Fruit fly (Drosophila melanogaster) whole organism, embryonic: Measurements from ENCODE around the gene mEFG1.

Source experiments
- Blimp-1 ChIP-seq: fragments of 200-800 bp; sonication (Bioruptor generic); optimal IDR thresholded peaks from 3 replicates; lab custom pipeline; 2018; ENCODE audit warnings: missing biosample characterization, missing genetic modification characterization, mild to moderate bottlenecking, moderate library complexity, missing genetic modification reagents
- Bteb2 ChIP-seq: fragments of 200-800 bp; sonication (Bioruptor generic); optimal IDR thresholded peaks from 2 replicates; lab custom pipeline; 2016; ENCODE audit warnings: missing biosample characterization, missing genetic modification characterization
- CG10147 ChIP-seq: fragments of 200-800 bp; sonication (Bioruptor generic); optimal IDR thresholded peaks from 2 replicates; lab custom pipeline; 2019; ENCODE audit warnings: missing biosample characterization, mild to moderate bottlenecking, missing genetic modification characterization, moderate library complexity
- CG10209 ChIP-seq: fragments of 200-800 bp; sonication (Bioruptor generic); optimal IDR thresholded peaks from 3 replicates; lab custom pipeline; 2017; ENCODE audit warnings: missing biosample characterization, mild to moderate bottlenecking, missing genetic modification characterization, missing genetic modification reagents
- CG10366 ChIP-seq: fragments of 200-800 bp; sonication (Bioruptor generic); IDR thresholded peaks from 2 replicates; pipeline ENCODE4 v1.3.6; 2022; ENCODE audit warnings: missing biosample characterization, missing genetic modification characterization
- CG12391 ChIP-seq: fragments of 200-800 bp; sonication (Bioruptor generic); optimal IDR thresholded peaks from 3 replicates; lab custom pipeline; 2018; ENCODE audit warnings: missing biosample characterization, mild to moderate bottlenecking, missing genetic modification characterization, moderate library complexity
- CG13775 ChIP-seq: fragments of 200-800 bp; sonication (Bioruptor generic); optimal IDR thresholded peaks from 3 replicates; lab custom pipeline; 2017; ENCODE audit warnings: missing biosample characterization, mild to moderate bottlenecking, missing genetic modification characterization
- CG14441 ChIP-seq: fragments of 200-800 bp; sonication (Bioruptor generic); IDR thresholded peaks from 2 replicates; pipeline ENCODE4 v1.3.6; 2022; ENCODE audit warnings: missing biosample characterization, missing genetic modification characterization
- CG15011 ChIP-seq: fragments of 200-800 bp; sonication (Bioruptor generic); optimal IDR thresholded peaks from 3 replicates; lab custom pipeline; 2018; ENCODE audit warnings: missing biosample characterization, mild to moderate bottlenecking, missing genetic modification characterization
- CG15514 ChIP-seq: fragments of 200-800 bp; sonication (Bioruptor generic); optimal IDR thresholded peaks from 3 replicates; lab custom pipeline; 2017; ENCODE audit warnings: missing biosample characterization, missing genetic modification characterization, mild to moderate bottlenecking, moderate library complexity, missing genetic modification reagents
- CG2202 ChIP-seq: fragments of 200-800 bp; sonication (Bioruptor generic); optimal IDR thresholded peaks from 2 replicates; lab custom pipeline; 2018; ENCODE audit warnings: missing biosample characterization, mild to moderate bottlenecking, missing genetic modification characterization
- CG30403 ChIP-seq: fragments of 200-800 bp; sonication (Bioruptor generic); optimal IDR thresholded peaks from 3 replicates; lab custom pipeline; 2016; ENCODE audit warnings: missing biosample characterization, missing genetic modification characterization
- CG30431 ChIP-seq: fragments of 200-800 bp; sonication (Bioruptor generic); optimal IDR thresholded peaks from 2 replicates; lab custom pipeline; 2017; ENCODE audit warnings: missing biosample characterization, missing genetic modification characterization
- CG4617 ChIP-seq: fragments of 200-800 bp; sonication (Bioruptor generic); optimal IDR thresholded peaks from 3 replicates; lab custom pipeline; 2016; ENCODE audit warnings: missing biosample characterization, missing genetic modification characterization, borderline replicate concordance
- CG6854 ChIP-seq: fragments of 200-800 bp; sonication (Bioruptor generic); optimal IDR thresholded peaks from 3 replicates; lab custom pipeline; 2017; ENCODE audit warnings: missing biosample characterization, mild to moderate bottlenecking, missing genetic modification characterization
- CG7372 ChIP-seq: fragments of 200-800 bp; sonication (Bioruptor generic); IDR thresholded peaks from 2 replicates; pipeline ENCODE4 v1.3.6; 2022; ENCODE audit warnings: missing biosample characterization, missing genetic modification characterization
- CG7745 ChIP-seq: fragments of 200-800 bp; sonication (Bioruptor generic); optimal IDR thresholded peaks from 2 replicates; lab custom pipeline; 2018; ENCODE audit warnings: missing biosample characterization, mild to moderate bottlenecking, missing genetic modification characterization, moderate library complexity
- CG7786 ChIP-seq: fragments of 200-800 bp; sonication (Bioruptor generic); optimal IDR thresholded peaks from 2 replicates; lab custom pipeline; 2016; ENCODE audit warnings: missing biosample characterization, missing genetic modification characterization
- CG8089 ChIP-seq: fragments of 200-800 bp; sonication (Bioruptor generic); optimal IDR thresholded peaks from 3 replicates; lab custom pipeline; 2016; ENCODE audit warnings: missing biosample characterization, missing genetic modification characterization
- Chrac-16 ChIP-seq: fragments of 200-800 bp; sonication (Bioruptor generic); optimal IDR thresholded peaks from 3 replicates; lab custom pipeline; 2016; ENCODE audit warnings: missing biosample characterization, missing genetic modification characterization
- D19B ChIP-seq: fragments of 200-800 bp; sonication (Bioruptor generic); optimal IDR thresholded peaks from 2 replicates; lab custom pipeline; 2017; ENCODE audit warnings: missing biosample characterization, mild to moderate bottlenecking, missing genetic modification characterization
- HHEX ChIP-seq: fragments of 200-800 bp; sonication (Bioruptor generic); optimal IDR thresholded peaks from 3 replicates; lab custom pipeline; 2017; ENCODE audit warnings: missing biosample characterization, mild to moderate bottlenecking, missing genetic modification characterization, missing genetic modification reagents
- Hand ChIP-seq: fragments of 200-800 bp; sonication (Bioruptor generic); optimal IDR thresholded peaks from 2 replicates; lab custom pipeline; 2017; ENCODE audit warnings: mild to moderate bottlenecking, missing biosample characterization, missing genetic modification reagents, missing genetic modification characterization
- Hmr ChIP-seq: fragments of 200-800 bp; sonication (Bioruptor generic); optimal IDR thresholded peaks from 3 replicates; lab custom pipeline; 2017; ENCODE audit warnings: mild to moderate bottlenecking, missing biosample characterization, missing genetic modification reagents, missing genetic modification characterization
- Jarid2 ChIP-seq: fragments of 200-800 bp; sonication (Bioruptor generic); optimal IDR thresholded peaks from 3 replicates; lab custom pipeline; 2017; ENCODE audit warnings: mild to moderate bottlenecking, missing biosample characterization, missing genetic modification reagents, missing genetic modification characterization
- Xbp1 ChIP-seq: fragments of 200-800 bp; sonication (Bioruptor generic); optimal IDR thresholded peaks from 3 replicates; lab custom pipeline; 2016; ENCODE audit warnings: missing biosample characterization, mild to moderate bottlenecking, missing genetic modification characterization
- ap ChIP-seq: fragments of 200-800 bp; sonication (Bioruptor generic); IDR thresholded peaks from 2 replicates; pipeline ENCODE4 v1.3.6; 2022; ENCODE audit warnings: missing biosample characterization, missing genetic modification characterization
- da ChIP-seq: fragments of 200-800 bp; sonication (Bioruptor generic); optimal IDR thresholded peaks from 2 replicates; lab custom pipeline; 2016; ENCODE audit warnings: missing biosample characterization, missing genetic modification characterization
- dpn ChIP-seq, 2 experiments: fragments of 200-800 bp; sonication (Bioruptor generic); optimal IDR thresholded peaks; 3 replicates each; lab custom pipeline; 2016; ENCODE audit warnings: missing biosample characterization in 2 of 2, missing genetic modification characterization in 2 of 2
- dysf ChIP-seq: fragments of 200-800 bp; sonication (Bioruptor generic); IDR thresholded peaks from 3 replicates; pipeline ENCODE4 v1.3.6; 2022; ENCODE audit warnings: missing biosample characterization, missing genetic modification characterization
- ems ChIP-seq: fragments of 200-800 bp; sonication (Bioruptor generic); optimal IDR thresholded peaks from 3 replicates; lab custom pipeline; 2016; ENCODE audit warnings: missing biosample characterization, missing genetic modification characterization
- esg ChIP-seq: fragments of 200-800 bp; sonication (Bioruptor generic); conservative IDR thresholded peaks from 2 replicates; pipeline ENCODE4 v1.3.6; 2022; ENCODE audit warnings: missing biosample characterization, missing genetic modification characterization
- ftz-f1 ChIP-seq: fragments of 200-800 bp; sonication (Bioruptor generic); optimal IDR thresholded peaks from 2 replicates; lab custom pipeline; 2016; ENCODE audit warnings: missing biosample characterization, missing genetic modification characterization
- fu2 ChIP-seq: fragments of 200-800 bp; sonication (Bioruptor generic); optimal IDR thresholded peaks from 2 replicates; lab custom pipeline; 2016; ENCODE audit warnings: missing biosample characterization, missing genetic modification characterization
- klu ChIP-seq: fragments of 200-800 bp; sonication (Bioruptor generic); IDR thresholded peaks from 2 replicates; pipeline ENCODE4 v1.3.6; 2022; ENCODE audit warnings: missing biosample characterization, missing genetic modification characterization
- kni ChIP-seq: fragments of 200-800 bp; sonication (Bioruptor generic); optimal IDR thresholded peaks from 3 replicates; lab custom pipeline; 2017; ENCODE audit warnings: mild to moderate bottlenecking, missing biosample characterization, missing genetic modification reagents, missing genetic modification characterization
- knrl ChIP-seq: fragments of 200-800 bp; sonication (Bioruptor generic); IDR thresholded peaks from 3 replicates; pipeline ENCODE4 v1.3.6; 2022; ENCODE audit warnings: missing biosample characterization, missing genetic modification characterization; ENCODE audit not compliant: partially characterized antibody
- lilli ChIP-seq: fragments of 200-800 bp; sonication (Bioruptor generic); optimal IDR thresholded peaks from 3 replicates; lab custom pipeline; 2016; ENCODE audit warnings: missing biosample characterization, missing genetic modification characterization
- mirr ChIP-seq: fragments of 200-800 bp; sonication (Bioruptor generic); optimal IDR thresholded peaks from 3 replicates; lab custom pipeline; 2018; ENCODE audit warnings: missing biosample characterization, mild to moderate bottlenecking, missing genetic modification characterization
- pho ChIP-seq: fragments of 200-800 bp; sonication (Bioruptor generic); optimal IDR thresholded peaks from 2 replicates; lab custom pipeline; 2016; ENCODE audit warnings: missing biosample characterization, missing genetic modification characterization
- psq ChIP-seq: fragments of 200-800 bp; sonication (Bioruptor generic); optimal IDR thresholded peaks from 2 replicates; lab custom pipeline; 2017; ENCODE audit warnings: missing biosample characterization, missing genetic modification characterization
- rib ChIP-seq: fragments of 200-800 bp; sonication (Bioruptor generic); IDR thresholded peaks from 2 replicates; pipeline ENCODE4 v1.3.6; 2022; ENCODE audit warnings: missing biosample characterization, missing genetic modification characterization
- sima ChIP-seq: fragments of 200-800 bp; sonication (Bioruptor generic); optimal IDR thresholded peaks from 2 replicates; lab custom pipeline; 2016; ENCODE audit warnings: missing biosample characterization, missing genetic modification characterization
- slbo ChIP-seq: fragments of 200-800 bp; sonication (Bioruptor generic); IDR thresholded peaks from 2 replicates; pipeline ENCODE4 v1.3.6; 2022; ENCODE audit warnings: missing biosample characterization, missing genetic modification characterization
- slou ChIP-seq: fragments of 200-800 bp; sonication (Bioruptor generic); optimal IDR thresholded peaks from 3 replicates; lab custom pipeline; 2016; ENCODE audit warnings: missing biosample characterization, missing genetic modification characterization
- slp2 ChIP-seq: fragments of 200-800 bp; sonication (Bioruptor generic); optimal IDR thresholded peaks from 2 replicates; lab custom pipeline; 2016; ENCODE audit warnings: missing biosample characterization, missing genetic modification characterization
- so ChIP-seq: fragments of 200-800 bp; sonication (Bioruptor generic); IDR thresholded peaks from 3 replicates; pipeline ENCODE4 v1.3.6; 2022; ENCODE audit warnings: missing biosample characterization, missing genetic modification characterization
- stwl ChIP-seq: fragments of 200-800 bp; sonication (Bioruptor generic); optimal IDR thresholded peaks from 3 replicates; lab custom pipeline; 2018; ENCODE audit warnings: missing biosample characterization, mild to moderate bottlenecking, missing genetic modification characterization, moderate library complexity
- tx ChIP-seq: fragments of 200-800 bp; sonication (Bioruptor generic); optimal IDR thresholded peaks from 2 replicates; lab custom pipeline; 2016; ENCODE audit warnings: missing biosample characterization, missing genetic modification characterization
- unc-4 ChIP-seq: fragments of 200-800 bp; sonication (Bioruptor generic); IDR thresholded peaks from 2 replicates; pipeline ENCODE4 v1.3.6; 2022; ENCODE audit warnings: missing biosample characterization, missing genetic modification characterization; ENCODE audit not compliant: partially characterized antibody
- zfh2 ChIP-seq: fragments of 200-800 bp; sonication (Bioruptor generic); optimal IDR thresholded peaks from 2 replicates; lab custom pipeline; 2016; ENCODE audit warnings: missing biosample characterization, missing genetic modification characterization

Gene mEFG1

DNA sequence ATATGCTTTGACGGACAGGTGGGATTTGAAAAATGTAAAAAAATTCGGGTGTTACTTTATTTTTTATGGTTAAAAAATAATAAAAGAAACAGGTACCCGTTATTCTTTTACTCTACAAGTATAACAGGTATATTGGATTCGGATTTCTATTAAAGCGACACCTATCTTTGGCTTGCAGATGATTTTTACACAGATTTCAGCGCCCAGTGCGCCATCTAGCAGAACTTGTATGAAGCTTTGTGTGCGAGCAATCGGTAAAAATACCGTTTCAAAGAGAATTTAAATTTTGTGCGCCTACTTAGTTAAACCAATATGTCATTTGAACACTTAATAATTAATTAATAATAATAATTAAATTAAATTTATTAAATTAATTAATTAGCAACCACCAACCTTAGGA, 35.2 kb upstream of the mEFG1 start (continued):
- TF ChIP-seq CG7786 (GFP tag; lab: Kevin White, UChicago) (peak; percentile 1), CG4617 (GFP tag; lab: Kevin White, UChicago) (no peak), CG6854 (no peak), CG30403 (GFP tag; lab: Kevin White, UChicago) (peak; percentile 59), ftz-f1 (GFP tag; lab: Kevin White, UChicago) (no peak), dpn (GFP tag; optimal IDR thresholded peaks at IDR 0.05; lab: Kevin White, UChicago) (peak; percentile 62 to 66), dysf (GFP tag; lab: Robert Waterston, UW) (peak; percentile 74; the same call in 2 of the 3 replicates), tx (GFP tag; lab: Kevin White, UChicago) (no peak), CG7745 (no peak), CG8089 (GFP tag; lab: Kevin White, UChicago) (peak; percentile 38), CG2202 (tag; lab: Kevin White, UChicago) (no peak), CG10147 (GFP tag; lab: Kevin White, UChicago) (no peak), pho (GFP tag; lab: Kevin White, UChicago) (peak; percentile 19), CG12391 (tag; lab: Kevin White, UChicago) (peak; percentile 39), Blimp-1 (peak; percentile 42), CG7372 (peak; percentile 22; the same call in 1 of the 2 replicates), so (GFP tag; lab: Robert Waterston, UW) (no peak), CG14441 (GFP tag; lab: Robert Waterston, UW) (peak; percentile 66), CG15514 (GFP tag; lab: Kevin White, UChicago) (no peak), CG10209 (peak; percentile 44), unc-4 (GFP tag; lab: Robert Waterston, UW) (no peak), HHEX (peak; percentile 34), CG10366 (GFP tag; lab: Robert Waterston, UW) (peak; percentile 55), CG15011 (GFP tag; lab: Kevin White, UChicago) (no peak), slou (no peak), CG30431 (GFP tag; lab: Kevin White, UChicago) (peak; percentile 30), Chrac-16 (GFP tag; lab: Kevin White, UChicago) (peak; percentile 55), slbo (GFP tag; lab: Robert Waterston, UW) (peak; percentile 79), stwl (tag; lab: Kevin White, UChicago) (peak; percentile 63), zfh2 (GFP tag; lab: Kevin White, UChicago) (peak; percentile 6), esg (no peak), ems (GFP tag; lab: Kevin White, UChicago) (no peak), psq (no peak), fu2 (GFP tag; lab: Kevin White, UChicago) (peak; percentile 8), Hand (GFP tag; lab: Kevin White, UChicago) (no peak), kni (GFP tag; lab: Kevin White, UChicago) (no peak), ap (GFP tag; lab: Robert Waterston, UW) (no peak), Jarid2 (GFP tag; lab: Kevin White, UChicago) (peak; percentile 36), knrl (GFP tag; lab: Robert Waterston, UW) (peak; percentile 36; the same call in 1 of the 3 replicates), D19B (GFP tag; lab: Kevin White, UChicago) (no peak), mirr (GFP tag; lab: Kevin White, UChicago) (no peak), Hmr (GFP tag; lab: Kevin White, UChicago) (peak; percentile 49), Xbp1 (GFP tag; lab: Kevin White, UChicago) (peak; percentile 82), klu (GFP tag; lab: Robert Waterston, UW) (no peak), slp2 (GFP tag; lab: Kevin White, UChicago) (peak; percentile 16), da (peak; percentile 11), lilli (GFP tag; lab: Kevin White, UChicago) (peak; percentile 35), CG13775 (GFP tag; lab: Kevin White, UChicago) (no peak), Bteb2 (GFP tag; lab: Kevin White, UChicago) (peak; percentile 18), rib (GFP tag; lab: Robert Waterston, UW) (no peak), sima (GFP tag; lab: Kevin White, UChicago) (no peak)
